Fruit fly (Drosophila melanogaster): ENCODE measurements around the gene TBC1d7.
A peak's percentile ranks its signal among the peaks of the same experiment; 100 is the strongest.

Gene TBC1d7

DNA sequence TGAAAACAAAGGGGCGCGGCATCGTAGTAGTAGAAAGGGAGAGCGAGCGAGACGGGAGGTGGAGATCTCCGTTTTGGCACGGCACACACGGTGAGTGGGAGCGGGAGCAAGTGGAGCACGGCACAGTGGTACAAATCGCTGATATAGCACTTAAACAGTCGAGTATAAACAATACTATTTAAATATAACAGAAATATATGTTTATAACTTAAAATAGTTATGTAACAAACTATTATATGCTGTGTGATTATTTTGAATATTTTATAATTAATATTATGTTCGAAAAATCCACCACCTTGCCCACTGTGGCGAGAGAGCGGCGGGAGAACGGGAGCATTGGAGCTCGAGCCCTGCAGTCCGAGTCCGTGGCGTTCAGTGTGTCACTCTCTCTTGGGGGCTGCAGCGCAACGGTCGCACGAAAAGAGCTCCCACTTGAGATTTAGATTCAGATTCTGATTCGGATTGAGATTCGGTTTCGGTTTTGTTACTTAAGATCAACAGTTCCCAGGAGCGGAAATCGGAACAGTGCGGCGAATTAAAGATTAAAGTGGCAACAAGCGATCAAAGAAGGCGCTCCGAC is 20.4 kb upstream of the TBC1d7 start, which contains the start of gene Kal1 (continued):
- TF ChIP-seq Gug (GFP tag; IDR thresholded peaks at IDR 0.05), result peak; percentile 96
- TF ChIP-seq CG32006 (GFP tag; optimal IDR thresholded peaks at IDR 0.05), result peak; percentile 97
- peak; percentile 98 for TF ChIP-seq spab (GFP tag; optimal IDR thresholded peaks at IDR 0.05)
- TF ChIP-seq svp (GFP tag), result peak; percentile 98
- peak; percentile 76 for TF ChIP-seq Ets21C (GFP tag; optimal IDR thresholded peaks at IDR 0.05)
- TF ChIP-seq CG6854 (GFP tag; optimal IDR thresholded peaks at IDR 0.05), result peak; percentile 98
- peak; percentile 92 for TF ChIP-seq Met (GFP tag; optimal IDR thresholded peaks at IDR 0.05)
- TF ChIP-seq CG11902 (GFP tag; optimal IDR thresholded peaks at IDR 0.05), result peak; percentile 92
- TF ChIP-seq Eip75B (GFP tag; optimal IDR thresholded peaks at IDR 0.05), result peak; percentile 95
- TF ChIP-seq CG11762 (GFP tag; optimal IDR thresholded peaks at IDR 0.05; ENCODE audit: insufficient read depth), result peak; percentile 96
- TF ChIP-seq CG34406 (GFP tag; optimal IDR thresholded peaks at IDR 0.05), result peak; percentile 99
- peak; percentile 96 for TF ChIP-seq CG6276 (GFP tag; optimal IDR thresholded peaks at IDR 0.05)
- peak; percentile 99 for TF ChIP-seq Eip78C (GFP tag)
- TF ChIP-seq CG6808 (GFP tag; optimal IDR thresholded peaks at IDR 0.05), result peak; percentile 98
- peak; percentile 93 for TF ChIP-seq Lpt (GFP tag; optimal IDR thresholded peaks at IDR 0.05)
- TF ChIP-seq CG9139 (GFP tag; optimal IDR thresholded peaks at IDR 0.05), result peak; percentile 98
- peak; percentile 99 for TF ChIP-seq ss (GFP tag; optimal IDR thresholded peaks at IDR 0.05)
- TF ChIP-seq Sox102F (GFP tag; optimal IDR thresholded peaks at IDR 0.05), result peak; percentile 96
- TF ChIP-seq CG1621 (tag; optimal IDR thresholded peaks at IDR 0.05), result peak; percentile 97
- TF ChIP-seq eg (GFP tag; IDR thresholded peaks at IDR 0.05), result peak; percentile 97
- peak; percentile 81 for TF ChIP-seq Hr39 (GFP tag; optimal IDR thresholded peaks at IDR 0.05)
- TF ChIP-seq Smox (GFP tag; optimal IDR thresholded peaks at IDR 0.05), result peak; percentile 93
- peak; percentile 97 for TF ChIP-seq CG7368 (GFP tag; optimal IDR thresholded peaks at IDR 0.05)
- peak; percentile 36 for TF ChIP-seq fkh (GFP tag; optimal IDR thresholded peaks at IDR 0.05)
- TF ChIP-seq fd85E (GFP tag; optimal IDR thresholded peaks at IDR 0.05), result peak; percentile 92
- TF ChIP-seq CG11294 (GFP tag; IDR thresholded peaks at IDR 0.05), result peak; percentile 94
- TF ChIP-seq net (GFP tag; optimal IDR thresholded peaks at IDR 0.05), result peak; percentile 97
- TF ChIP-seq esn (GFP tag; optimal IDR thresholded peaks at IDR 0.05), result peak; percentile 98
- no peak for TF ChIP-seq Hr38 (GFP tag; optimal IDR thresholded peaks at IDR 0.05)
- TF ChIP-seq CG8119 (GFP tag; IDR thresholded peaks at IDR 0.05), result peak; percentile 99
- peak; percentile 84 for TF ChIP-seq CG31627 (GFP tag; optimal IDR thresholded peaks at IDR 0.05)
- peak; percentile 97 for TF ChIP-seq CG10631 (GFP tag; optimal IDR thresholded peaks at IDR 0.05)
- TF ChIP-seq Sox15 (GFP tag; optimal IDR thresholded peaks at IDR 0.05), result peak; percentile 94
- TF ChIP-seq fd59A (GFP tag; optimal IDR thresholded peaks at IDR 0.05), result peak; percentile 98
- TF ChIP-seq vri (GFP tag; optimal IDR thresholded peaks at IDR 0.05), result peak; percentile 96
- peak; percentile 97 for TF ChIP-seq CG16779 (tag; optimal IDR thresholded peaks at IDR 0.05)
- TF ChIP-seq OdsH (GFP tag; optimal IDR thresholded peaks at IDR 0.05), result peak; percentile 97
- TF ChIP-seq dsx (GFP tag; optimal IDR thresholded peaks at IDR 0.05; ENCODE audit: poor library complexity, severe bottlenecking), result peak; percentile 98
- TF ChIP-seq dac (GFP tag; optimal IDR thresholded peaks at IDR 0.05), result peak; percentile 92
- TF ChIP-seq CG3032 (tag; optimal IDR thresholded peaks at IDR 0.05), result peak; percentile 98
- peak; percentile 98 for TF ChIP-seq CG6163 (GFP tag; IDR thresholded peaks at IDR 0.05)
- TF ChIP-seq CG10669 (GFP tag; optimal IDR thresholded peaks at IDR 0.05), result peak; percentile 97
- peak; percentile 98 for TF ChIP-seq CG3919 (GFP tag; optimal IDR thresholded peaks at IDR 0.05)
- TF ChIP-seq lz (GFP tag; optimal IDR thresholded peaks at IDR 0.05), result peak; percentile 91
- peak; percentile 99 for TF ChIP-seq CG6792 (GFP tag; optimal IDR thresholded peaks at IDR 0.05)
- TF ChIP-seq CG8319 (GFP tag; optimal IDR thresholded peaks at IDR 0.05), result peak; percentile 94
